Fruit fly (Drosophila melanogaster): ENCODE measurements around the gene tws.

Gene tws

DNA sequence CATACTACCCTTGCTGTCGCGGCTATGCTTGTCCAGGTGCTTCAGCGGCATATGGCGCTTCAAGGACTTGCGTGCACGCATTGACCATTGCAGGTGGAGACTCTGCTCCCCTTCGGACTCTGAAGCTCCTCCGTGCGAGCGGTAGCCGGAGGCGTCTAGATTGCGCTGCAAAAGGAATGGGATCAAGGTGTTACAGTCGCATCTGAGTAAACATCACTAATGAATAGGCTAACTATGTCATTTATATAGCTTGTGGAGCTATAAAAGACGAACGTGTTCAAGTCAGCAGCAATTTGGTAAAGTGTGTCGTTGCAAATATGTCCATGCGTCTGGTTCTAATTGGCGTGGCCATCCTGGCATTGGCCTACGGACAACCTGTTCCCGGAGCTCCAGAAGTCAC lies 3.2 kb upstream of the tws start, which contains the start of gene CG42759:
CG42759 (plus strand) TSS at position 301 of the 400 bp plus-strand sequence.
- TF ChIP-seq pad (GFP tag; optimal IDR thresholded peaks at IDR 0.05) = no peak

DNA sequence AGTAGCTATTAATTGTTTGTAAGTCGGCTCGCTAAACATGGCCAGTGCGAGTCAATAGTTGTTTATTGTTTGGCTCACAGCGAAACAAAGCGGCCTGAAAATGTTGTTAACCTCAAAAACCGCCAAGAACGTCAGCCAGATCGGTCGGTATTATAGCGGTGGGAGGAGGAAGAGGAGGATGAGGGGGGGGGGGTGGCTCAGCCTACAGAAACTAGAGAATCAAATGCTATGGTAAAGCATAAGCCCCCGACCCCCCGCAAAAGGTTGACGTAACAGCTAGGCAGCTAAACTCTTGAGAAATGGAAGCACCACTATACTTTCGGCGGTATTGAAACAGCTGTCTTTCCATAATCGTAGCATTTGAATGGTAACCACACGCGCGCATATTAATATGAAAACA lies 672 bp downstream of the tws start:
- TF ChIP-seq CG7101 (tag; optimal IDR thresholded peaks at IDR 0.05) (no peak), tj (GFP tag; optimal IDR thresholded peaks at IDR 0.05) (no peak), CG14711 (tag; optimal IDR thresholded peaks at IDR 0.05) (no peak), CG33017 (tag; optimal IDR thresholded peaks at IDR 0.05) (no peak), CG5204 (GFP tag; optimal IDR thresholded peaks at IDR 0.05) (no peak), pad (GFP tag; optimal IDR thresholded peaks at IDR 0.05) (no peak), Hr96 (GFP tag; optimal IDR thresholded peaks at IDR 0.05) (no peak), CG1620 (GFP tag; optimal IDR thresholded peaks at IDR 0.05) (no peak), CG7045 (GFP tag; optimal IDR thresholded peaks at IDR 0.05) (no peak), ovo (GFP tag; optimal IDR thresholded peaks at IDR 0.05) (no peak), CG12768 (GFP tag; optimal IDR thresholded peaks at IDR 0.05) (no peak), Mnt (GFP tag; optimal IDR thresholded peaks at IDR 0.05) (no peak), cnc (optimal IDR thresholded peaks at IDR 0.05) (no peak), Clk (GFP tag; optimal IDR thresholded peaks at IDR 0.05) (no peak)

DNA sequence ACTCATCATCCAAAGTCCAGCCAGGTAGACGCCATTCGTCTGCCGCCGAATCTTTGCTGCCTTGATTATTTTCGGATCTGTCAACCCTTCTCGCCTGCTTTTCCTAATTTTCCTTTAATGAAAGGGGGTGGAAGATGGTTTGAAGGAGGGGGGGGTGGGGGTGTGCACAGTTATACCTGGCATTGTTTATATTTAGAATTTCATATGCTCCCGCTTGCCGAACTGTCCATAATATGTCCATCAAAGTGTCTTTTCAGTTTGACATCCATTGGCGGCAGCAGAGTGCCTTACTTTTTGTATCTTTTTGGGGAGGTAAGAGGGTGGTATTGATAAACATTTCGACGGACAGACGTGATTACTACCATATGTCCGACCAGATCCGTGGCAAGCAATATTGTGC lies 1.8 kb downstream of the tws start:
- TF ChIP-seq cnc (optimal IDR thresholded peaks at IDR 0.05) (no peak), ovo (GFP tag; optimal IDR thresholded peaks at IDR 0.05) (no peak), cic (GFP tag; optimal IDR thresholded peaks at IDR 0.05) (no peak), CG11617 (GFP tag; optimal IDR thresholded peaks at IDR 0.05) (no peak), toe (GFP tag; optimal IDR thresholded peaks at IDR 0.05) (no peak), CG12768 (GFP tag; optimal IDR thresholded peaks at IDR 0.05) (no peak), Crg-1 (GFP tag; optimal IDR thresholded peaks at IDR 0.05) (no peak), kay (GFP tag; ENCODE audit: borderline replicate concordance) (no peak), CG5204 (GFP tag; optimal IDR thresholded peaks at IDR 0.05) (no peak), pad (GFP tag; optimal IDR thresholded peaks at IDR 0.05) (no peak), CG7101 (tag; optimal IDR thresholded peaks at IDR 0.05) (no peak), CG1620 (GFP tag; optimal IDR thresholded peaks at IDR 0.05) (no peak), Hr96 (GFP tag; optimal IDR thresholded peaks at IDR 0.05) (no peak), CG7045 (GFP tag; optimal IDR thresholded peaks at IDR 0.05) (no peak), bab1 (GFP tag; optimal IDR thresholded peaks at IDR 0.05) (no peak), Mnt (GFP tag; optimal IDR thresholded peaks at IDR 0.05) (no peak), Clk (GFP tag; optimal IDR thresholded peaks at IDR 0.05) (no peak), CG33017 (tag; optimal IDR thresholded peaks at IDR 0.05) (no peak)

DNA sequence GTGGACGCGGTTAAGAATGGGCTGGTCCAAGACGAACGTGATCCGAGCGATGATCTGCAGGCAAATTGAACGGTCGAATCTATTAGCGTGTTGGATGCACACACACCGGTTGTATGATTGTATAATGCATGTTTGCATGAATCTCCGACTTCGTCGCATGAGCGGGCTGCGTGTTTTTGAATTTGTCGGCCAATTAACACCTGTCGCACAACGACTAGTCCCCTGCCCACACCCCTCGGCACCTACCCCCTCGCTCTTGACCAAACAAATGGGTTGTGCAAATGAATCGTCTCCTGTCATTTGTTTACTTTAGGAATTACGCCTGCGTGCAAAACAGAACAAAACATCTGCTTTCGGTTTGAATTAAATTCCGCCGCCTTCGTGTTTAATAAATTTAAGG lies 4.6 kb downstream of the tws start:
- TF ChIP-seq kay (GFP tag; ENCODE audit: borderline replicate concordance) = no peak
- TF ChIP-seq CG14711 (tag; optimal IDR thresholded peaks at IDR 0.05) = no peak
- TF ChIP-seq cic (GFP tag; optimal IDR thresholded peaks at IDR 0.05) = no peak
- no peak for TF ChIP-seq tj (GFP tag; optimal IDR thresholded peaks at IDR 0.05)
- TF ChIP-seq Hr96 (GFP tag; optimal IDR thresholded peaks at IDR 0.05) = no peak

DNA sequence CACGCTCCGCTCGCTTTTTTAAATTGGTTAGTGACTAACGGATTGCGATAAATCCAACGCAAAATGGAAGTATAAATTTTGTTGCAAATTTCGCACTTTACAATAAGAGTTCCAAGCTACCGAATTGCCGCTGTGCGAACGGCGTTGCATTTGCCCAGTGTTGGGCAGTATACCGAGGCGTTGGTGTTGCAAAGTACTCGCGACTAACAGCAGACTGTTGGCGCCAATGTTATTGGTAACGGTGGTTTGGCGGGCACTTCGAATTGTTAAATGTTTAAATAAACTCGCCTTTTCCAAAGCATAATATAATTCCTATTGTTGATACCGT lies 5.3 kb downstream of the tws start:
- TF ChIP-seq Crg-1 (GFP tag; optimal IDR thresholded peaks at IDR 0.05) = peak; percentile 95
- TF ChIP-seq CG12768 (GFP tag; optimal IDR thresholded peaks at IDR 0.05) = peak; percentile 86
- TF ChIP-seq CG33017 (tag; optimal IDR thresholded peaks at IDR 0.05) = peak; percentile 25
- peak; percentile 8 for TF ChIP-seq CG11617 (GFP tag; optimal IDR thresholded peaks at IDR 0.05)
- peak; percentile 85 for TF ChIP-seq CG7101 (tag; optimal IDR thresholded peaks at IDR 0.05)
- TF ChIP-seq Hr96 (GFP tag; optimal IDR thresholded peaks at IDR 0.05) = no peak
- peak; percentile 98 for TF ChIP-seq ovo (GFP tag; optimal IDR thresholded peaks at IDR 0.05)
- TF ChIP-seq tj (GFP tag; optimal IDR thresholded peaks at IDR 0.05) = peak; percentile 90
- TF ChIP-seq bab1 (GFP tag; optimal IDR thresholded peaks at IDR 0.05) = peak; percentile 32
- no peak for TF ChIP-seq toe (GFP tag; optimal IDR thresholded peaks at IDR 0.05)
- no peak for TF ChIP-seq cnc (optimal IDR thresholded peaks at IDR 0.05)
- TF ChIP-seq CG1620 (GFP tag; optimal IDR thresholded peaks at IDR 0.05) = peak; percentile 94
- peak; percentile 50 for TF ChIP-seq CG7045 (GFP tag; optimal IDR thresholded peaks at IDR 0.05)
- TF ChIP-seq cic (GFP tag; optimal IDR thresholded peaks at IDR 0.05) = peak; percentile 74
- TF ChIP-seq pad (GFP tag; optimal IDR thresholded peaks at IDR 0.05) = peak; percentile 76
- no peak for TF ChIP-seq kay (GFP tag; ENCODE audit: borderline replicate concordance)
- TF ChIP-seq CG5204 (GFP tag; optimal IDR thresholded peaks at IDR 0.05) = peak; percentile 67
- TF ChIP-seq Clk (GFP tag; optimal IDR thresholded peaks at IDR 0.05) = peak; percentile 68
- peak; percentile 85 for TF ChIP-seq Mnt (GFP tag; optimal IDR thresholded peaks at IDR 0.05)
- TF ChIP-seq CG14711 (tag; optimal IDR thresholded peaks at IDR 0.05) = peak; percentile 59

DNA sequence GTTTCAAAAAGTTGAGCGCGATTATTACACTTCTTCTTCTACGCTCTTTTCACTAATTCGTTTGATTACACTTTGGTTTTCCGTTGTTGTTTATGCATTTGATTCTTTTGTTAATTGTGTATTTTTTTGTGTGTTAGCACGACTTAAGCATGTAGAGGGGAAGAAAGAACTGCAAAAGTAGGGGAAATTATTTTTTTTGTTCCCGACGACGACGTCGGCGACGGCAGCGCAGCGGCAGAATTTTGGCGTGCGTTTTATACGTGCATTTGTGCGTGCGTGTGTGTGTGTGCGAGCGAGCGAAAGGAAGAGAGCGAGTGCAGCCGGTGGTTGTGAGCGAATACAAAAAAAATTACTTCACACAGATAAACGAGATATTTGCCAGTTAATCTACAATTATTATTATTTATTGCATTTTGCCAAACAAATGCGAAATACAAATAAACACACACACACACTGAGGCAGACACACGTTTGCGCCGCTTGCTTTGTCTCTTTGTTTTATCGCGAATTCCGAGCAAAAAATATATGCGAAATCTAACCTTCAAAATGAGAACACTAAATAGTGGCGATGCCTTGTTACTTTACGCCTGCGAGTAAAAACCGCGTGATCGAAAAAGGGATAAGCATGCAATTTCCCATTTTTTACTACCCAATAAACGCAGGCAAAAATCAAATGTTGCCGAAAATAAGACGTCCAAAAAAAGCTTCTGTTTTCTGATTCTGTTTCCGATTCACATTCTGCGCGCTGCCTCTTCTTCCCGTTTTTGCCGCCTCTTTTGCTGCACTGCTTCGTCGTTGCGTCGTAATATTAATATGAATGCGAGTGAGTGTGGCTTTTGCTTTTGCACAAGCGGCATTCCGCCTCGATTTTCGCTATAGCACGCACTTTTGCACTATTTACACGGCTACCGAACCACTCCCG lies 5.9 kb downstream of the tws start:
- no peak for TF ChIP-seq cnc (optimal IDR thresholded peaks at IDR 0.05)
- no peak for TF ChIP-seq bab1 (GFP tag; optimal IDR thresholded peaks at IDR 0.05)
- TF ChIP-seq kay (GFP tag; ENCODE audit: borderline replicate concordance) = peak; percentile 32
- TF ChIP-seq CG11617 (GFP tag; optimal IDR thresholded peaks at IDR 0.05) = peak; percentile 1
- TF ChIP-seq CG7101 (tag; optimal IDR thresholded peaks at IDR 0.05) = no peak
- no peak for TF ChIP-seq cic (GFP tag; optimal IDR thresholded peaks at IDR 0.05)
- peak; percentile 99 for TF ChIP-seq pad (GFP tag; optimal IDR thresholded peaks at IDR 0.05)
- no peak for TF ChIP-seq Mnt (GFP tag; optimal IDR thresholded peaks at IDR 0.05)
- no peak for TF ChIP-seq CG12768 (GFP tag; optimal IDR thresholded peaks at IDR 0.05)
- TF ChIP-seq Crg-1 (GFP tag; optimal IDR thresholded peaks at IDR 0.05) = no peak
- TF ChIP-seq Clk (GFP tag; optimal IDR thresholded peaks at IDR 0.05) = no peak

All from whole organism, adult.